Fruit fly (Drosophila melanogaster) whole organism: Measurements from ENCODE around the gene SmydA-8.

Experiments
- CG8478 ChIP-seq: fragments of >200 bp; optimal IDR thresholded peaks from 2 replicates; lab custom pipeline; 2018; ENCODE audit warnings: inconsistent platforms
- Dll ChIP-seq: fragments of >200 bp; optimal IDR thresholded peaks from 2 replicates; lab custom pipeline; 2017
- EcR ChIP-seq, 2 experiments: fragments of >200 bp; optimal IDR thresholded peaks; 2 replicates each; lab custom pipeline; 2017; ENCODE audit warnings: missing biosample characterization in 2 of 2, missing genetic modification characterization in 2 of 2, missing genetic modification reagents in 2 of 2
- usp ChIP-seq: fragments of >200 bp; optimal IDR thresholded peaks from 2 replicates; lab custom pipeline; 2017; ENCODE audit warnings: missing biosample characterization, missing genetic modification characterization, mixed read lengths

DNA sequence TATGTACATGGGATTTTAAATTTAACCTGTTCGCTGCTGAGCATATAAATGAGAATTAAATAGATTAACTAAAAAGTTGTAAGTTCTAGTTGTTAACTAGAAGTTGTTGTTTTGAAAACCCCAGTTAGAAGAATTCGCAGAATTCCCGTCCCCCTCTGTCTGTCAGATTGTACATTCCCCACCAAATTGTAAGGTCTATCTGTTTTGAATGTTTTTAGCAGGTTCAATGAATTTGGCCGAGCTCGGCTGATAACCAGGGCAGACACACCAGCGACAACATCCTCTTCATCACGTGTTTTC is 15.4 kb downstream of the SmydA-8 start:
- TF ChIP-seq usp (GFP tag; lab: Kevin White, UChicago), result no peak
- TF ChIP-seq Dll (lab: Kevin White, UChicago), result no peak
- no peak for TF ChIP-seq EcR (GFP tag; optimal IDR thresholded peaks at IDR 0.05; lab: Kevin White, UChicago)
- TF ChIP-seq CG8478, result no peak
